Fruit fly (Drosophila melanogaster): Measurements from ENCODE around the gene CG32816.

The CG32816 gene

dm6 chrX:452716-453115 lies 17.8 kb downstream of the CG32816 start (continued):
- TF ChIP-seq CG3919 (GFP tag; optimal IDR thresholded peaks at IDR 0.05), result peak; percentile 10
- TF ChIP-seq Eip75B (GFP tag; optimal IDR thresholded peaks at IDR 0.05), result no peak
- TF ChIP-seq CG10669 (GFP tag; optimal IDR thresholded peaks at IDR 0.05), result peak; percentile 51
- TF ChIP-seq svp (GFP tag), result no peak
- no peak for TF ChIP-seq lz (GFP tag; optimal IDR thresholded peaks at IDR 0.05)
- TF ChIP-seq CG31627 (GFP tag; optimal IDR thresholded peaks at IDR 0.05), result no peak
- no peak for TF ChIP-seq CG11294 (GFP tag; IDR thresholded peaks at IDR 0.05)
- no peak for TF ChIP-seq Sox15 (GFP tag; optimal IDR thresholded peaks at IDR 0.05)
- no peak for TF ChIP-seq CG4318 (GFP tag; optimal IDR thresholded peaks at IDR 0.05)
- no peak for TF ChIP-seq Lpt (GFP tag; optimal IDR thresholded peaks at IDR 0.05)
- TF ChIP-seq Sox102F (GFP tag; optimal IDR thresholded peaks at IDR 0.05), result no peak
- TF ChIP-seq esn (GFP tag; optimal IDR thresholded peaks at IDR 0.05), result no peak
- no peak for TF ChIP-seq CG6276 (GFP tag; optimal IDR thresholded peaks at IDR 0.05)
- TF ChIP-seq net (GFP tag; optimal IDR thresholded peaks at IDR 0.05), result no peak
- TF ChIP-seq fkh (GFP tag; optimal IDR thresholded peaks at IDR 0.05), result no peak
- peak; percentile 38 for TF ChIP-seq dsx (GFP tag; optimal IDR thresholded peaks at IDR 0.05; ENCODE audit: poor library complexity, severe bottlenecking)
- peak; percentile 22 for TF ChIP-seq achi (GFP tag; optimal IDR thresholded peaks at IDR 0.05)
- peak; percentile 48 for TF ChIP-seq spab (GFP tag; optimal IDR thresholded peaks at IDR 0.05)
- TF ChIP-seq CG9139 (GFP tag; optimal IDR thresholded peaks at IDR 0.05), result peak; percentile 3
- TF ChIP-seq Met (GFP tag; optimal IDR thresholded peaks at IDR 0.05), result no peak
- TF ChIP-seq CG16779 (tag; optimal IDR thresholded peaks at IDR 0.05), result no peak
- no peak for TF ChIP-seq CG8319 (GFP tag; optimal IDR thresholded peaks at IDR 0.05)
- TF ChIP-seq Sox14 (GFP tag; optimal IDR thresholded peaks at IDR 0.05), result no peak
- TF ChIP-seq CG6792 (GFP tag; optimal IDR thresholded peaks at IDR 0.05), result no peak
- no peak for TF ChIP-seq Hr39 (GFP tag; optimal IDR thresholded peaks at IDR 0.05)
- TF ChIP-seq CG6854 (GFP tag; optimal IDR thresholded peaks at IDR 0.05), result no peak
- TF ChIP-seq CG10631 (GFP tag; optimal IDR thresholded peaks at IDR 0.05), result no peak
- TF ChIP-seq Smox (GFP tag; optimal IDR thresholded peaks at IDR 0.05), result no peak
- TF ChIP-seq Gug (GFP tag; IDR thresholded peaks at IDR 0.05), result no peak
- TF ChIP-seq pdm3 (GFP tag; optimal IDR thresholded peaks at IDR 0.05), result peak; percentile 11
- TF ChIP-seq CG8119 (GFP tag; IDR thresholded peaks at IDR 0.05), result no peak
- TF ChIP-seq eg (GFP tag; IDR thresholded peaks at IDR 0.05), result no peak
- TF ChIP-seq CG3032 (tag; optimal IDR thresholded peaks at IDR 0.05), result peak; percentile 60
- TF ChIP-seq CG34406 (GFP tag; optimal IDR thresholded peaks at IDR 0.05), result no peak
- peak in 1 of 2 experiments; percentile 30 for TF ChIP-seq salr (GFP tag; optimal IDR thresholded peaks at IDR 0.05)
- TF ChIP-seq fd85E (GFP tag; optimal IDR thresholded peaks at IDR 0.05), result no peak
- TF ChIP-seq acj6 (GFP tag; optimal IDR thresholded peaks at IDR 0.05), result no peak
- TF ChIP-seq topi (GFP tag; optimal IDR thresholded peaks at IDR 0.05), result no peak

- TF ChIP-seq svp (GFP tag) (peak; percentile 69), Eip78C (GFP tag) (peak; percentile 51), Hr39 (GFP tag; optimal IDR thresholded peaks at IDR 0.05) (no peak)
Measured at dm6 chrX:448978-449377, 21.5 kb downstream of the CG32816 start.

- TF ChIP-seq Ets21C (GFP tag; optimal IDR thresholded peaks at IDR 0.05) (peak; percentile 61), CG7368 (GFP tag; optimal IDR thresholded peaks at IDR 0.05) (peak; percentile 43), Met (GFP tag; optimal IDR thresholded peaks at IDR 0.05) (peak; percentile 86), vri (GFP tag; optimal IDR thresholded peaks at IDR 0.05) (peak; percentile 77), OdsH (GFP tag; optimal IDR thresholded peaks at IDR 0.05) (peak; percentile 65), spab (GFP tag; optimal IDR thresholded peaks at IDR 0.05) (peak; percentile 60), CG10669 (GFP tag; optimal IDR thresholded peaks at IDR 0.05) (peak; percentile 74), CG6276 (GFP tag; optimal IDR thresholded peaks at IDR 0.05) (peak; percentile 9), net (GFP tag; optimal IDR thresholded peaks at IDR 0.05) (peak; percentile 23), salr (GFP tag; optimal IDR thresholded peaks at IDR 0.05) (peak; percentile 39 to 40), esn (GFP tag; optimal IDR thresholded peaks at IDR 0.05) (peak; percentile 83), Eip78C (GFP tag) (peak; percentile 94), fd85E (GFP tag; optimal IDR thresholded peaks at IDR 0.05) (no peak), Hr4 (GFP tag; optimal IDR thresholded peaks at IDR 0.05) (peak; percentile 36), eg (GFP tag; IDR thresholded peaks at IDR 0.05) (0 out of 3 replicates have a peak, but pooled peaks have one; percentile 40), Lpt (GFP tag; optimal IDR thresholded peaks at IDR 0.05) (no peak), dac (GFP tag; optimal IDR thresholded peaks at IDR 0.05) (no peak), CG32006 (GFP tag; optimal IDR thresholded peaks at IDR 0.05) (peak; percentile 48), fd59A (GFP tag; optimal IDR thresholded peaks at IDR 0.05) (peak; percentile 50), Hr39 (GFP tag; optimal IDR thresholded peaks at IDR 0.05) (peak; percentile 70), CG10631 (GFP tag; optimal IDR thresholded peaks at IDR 0.05) (peak; percentile 71), CG6163 (GFP tag; IDR thresholded peaks at IDR 0.05) (peak; percentile 86), CG11294 (GFP tag; IDR thresholded peaks at IDR 0.05) (no peak), Hr38 (GFP tag; optimal IDR thresholded peaks at IDR 0.05) (no peak), topi (GFP tag; optimal IDR thresholded peaks at IDR 0.05) (peak; percentile 81), Smox (GFP tag; optimal IDR thresholded peaks at IDR 0.05) (peak; percentile 80)
Measured at dm6 chrX:448270-448669, 22.3 kb downstream of the CG32816 start.

All from whole organism, prepupa.